Fruit fly (Drosophila melanogaster) whole organism: ENCODE data around the gene yellow-e.

Experiments
- CG8478 ChIP-seq: fragments of >200 bp; optimal IDR thresholded peaks from 2 replicates; lab custom pipeline; 2018; ENCODE audit warnings: inconsistent platforms
- Dll ChIP-seq: fragments of >200 bp; optimal IDR thresholded peaks from 2 replicates; lab custom pipeline; 2017
- EcR ChIP-seq, 2 experiments: fragments of >200 bp; optimal IDR thresholded peaks; 2 replicates each; lab custom pipeline; 2017; ENCODE audit warnings: missing biosample characterization in 2 of 2, missing genetic modification characterization in 2 of 2, missing genetic modification reagents in 2 of 2
- psq ChIP-seq: fragments of >200 bp; optimal IDR thresholded peaks from 2 replicates; lab custom pipeline; 2017

dm6 chr3R:13365665-13366414, 49.2 kb downstream of the yellow-e start:
- TF ChIP-seq EcR (GFP tag; optimal IDR thresholded peaks at IDR 0.05; lab: Kevin White, UChicago) (no peak), CG8478 (lab: Kevin White, UChicago) (no peak), Dll (lab: Kevin White, UChicago) (no peak), psq (lab: Kevin White, UChicago) (no peak)
